Worm (Caenorhabditis elegans) whole organism, early embryonic: Measurements from ENCODE around the gene mdl-1.

ENCODE experiments used
- F13C5.2 ChIP-seq: sonication (generic microtip); optimal IDR thresholded peaks from 2 replicates; lab custom pipeline; 2017; ENCODE audit warnings: mild to moderate bottlenecking, missing genetic modification characterization, inconsistent platforms, missing compliant biosample characterization
- aly-1 ChIP-seq: sonication (generic microtip); optimal IDR thresholded peaks from 2 replicates; lab custom pipeline; 2016; ENCODE audit warnings: missing genetic modification characterization, missing compliant biosample characterization
- ama-1 ChIP-seq: fragments of 150-350 bp; optimal IDR thresholded peaks from 2 replicates; lab custom pipeline; 2014
- flt-1 ChIP-seq: fragments of 200-800 bp; sonication (Bioruptor generic); IDR thresholded peaks from 2 replicates; pipeline ENCODE4 v1.3.6; 2022; ENCODE audit warnings: missing genetic modification characterization, missing compliant biosample characterization
- hmg-4 ChIP-seq: fragments of 200-800 bp; sonication (Bioruptor generic); optimal IDR thresholded peaks from 2 replicates; lab custom pipeline; 2018; ENCODE audit warnings: mild to moderate bottlenecking, missing genetic modification characterization, missing compliant biosample characterization
- scrt-1 ChIP-seq: fragments of 200-800 bp; sonication (Bioruptor generic); IDR thresholded peaks from 2 replicates; pipeline ENCODE4 v1.3.6; 2022; ENCODE audit warnings: missing genetic modification characterization, missing compliant biosample characterization
- tbx-11 ChIP-seq: fragments of 200-800 bp; sonication (Bioruptor generic); IDR thresholded peaks from 2 replicates; pipeline ENCODE4 v1.3.6; 2022; ENCODE audit warnings: missing genetic modification characterization, missing compliant biosample characterization
- tbx-37 ChIP-seq: fragments of 200-800 bp; sonication (Bioruptor generic); conservative IDR thresholded peaks from 2 replicates; pipeline ENCODE4 v1.3.6; 2022; ENCODE audit warnings: missing genetic modification reagents, missing genetic modification characterization, missing compliant biosample characterization

DNA sequence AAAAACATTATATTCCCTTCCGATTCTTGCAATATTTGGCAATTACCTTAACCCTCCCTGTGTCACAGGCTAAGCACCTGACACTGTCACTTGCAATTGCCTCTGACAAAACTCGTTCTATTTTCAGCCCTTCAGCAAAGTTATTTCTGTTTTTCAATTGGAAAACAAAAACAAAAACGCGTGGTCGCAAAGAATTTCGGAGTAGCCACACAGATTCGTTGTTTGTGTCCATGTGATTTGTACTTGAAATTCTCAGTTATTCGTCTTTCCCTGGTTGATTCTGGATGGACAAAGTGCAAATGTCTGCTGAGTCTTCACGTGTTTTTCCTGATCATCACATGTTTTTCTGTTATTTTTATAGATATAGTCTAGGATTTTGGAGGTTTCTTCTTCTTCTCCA is 6.7 kb upstream of the mdl-1 start:
- TF ChIP-seq scrt-1 (GFP tag; lab: Robert Waterston, UW) (no peak), flt-1 (GFP tag; lab: Robert Waterston, UW) (no peak), aly-1 (tag; lab: Kevin White, UChicago) (no peak), ama-1 (lab: Kevin White, UChicago) (no peak), F13C5.2 (tag; lab: Kevin White, UChicago) (no peak), hmg-4 (no peak), tbx-37 (GFP tag; lab: Robert Waterston, UW) (no peak), tbx-11 (GFP tag; lab: Robert Waterston, UW) (no peak)
